Worm (Caenorhabditis elegans) whole organism, dauer: ENCODE data around the gene F53H4.4.

Experiments
- unc-62 ChIP-seq: sonication (generic microtip); optimal IDR thresholded peaks from 2 replicates; lab custom pipeline; 2017; ENCODE audit warnings: missing biosample characterization, missing genetic modification reagents, missing genetic modification characterization

F53H4.4 gene

DNA sequence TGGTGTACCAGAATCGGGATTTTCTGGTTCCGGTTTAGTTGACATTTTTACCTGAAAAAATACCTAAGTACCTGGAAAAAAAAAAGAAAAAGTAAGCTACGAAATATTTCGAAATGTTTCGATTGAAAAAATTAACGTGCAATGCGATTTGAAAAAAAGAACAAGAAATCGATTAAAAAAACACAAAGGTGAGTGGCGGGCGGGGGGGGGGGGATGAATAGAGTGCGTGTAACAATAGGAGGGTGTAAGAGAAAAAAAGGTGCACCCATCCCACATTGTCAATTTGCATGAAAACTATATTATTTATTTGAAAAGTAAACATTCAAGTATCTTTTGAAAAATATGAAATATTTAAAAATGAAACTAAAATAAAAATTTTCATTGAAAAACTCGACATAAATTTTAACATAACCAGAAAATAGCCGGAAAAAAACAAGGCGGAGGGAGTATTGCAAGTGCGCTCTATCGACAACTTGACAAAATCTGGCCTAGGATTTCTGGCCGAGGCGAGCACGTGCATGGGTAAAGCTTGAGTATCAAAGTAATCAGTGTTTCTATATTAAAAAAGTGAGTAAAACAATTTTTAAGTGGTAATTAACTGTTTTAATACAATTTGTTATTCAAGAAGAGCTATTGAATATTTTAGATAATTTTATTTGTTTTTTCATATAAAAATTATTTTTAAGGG lies at the start of gene F53H4.4, which contains the start of gene csb-1:
Gene F53H4.4 (plus strand): TSS at position 520 of the 688 bp plus-strand sequence.
Gene csb-1 (minus strand): TSS at position 51 of the 688 bp plus-strand sequence.
- no peak for TF ChIP-seq unc-62 (GFP tag; lab: Kevin White, UChicago)

ce11 chrX:15822197-15822596 lies 44.0 kb upstream of the F53H4.4 start, which contains the start of gene Y7A5A.8:
Gene Y7A5A.8 (plus strand): TSS chrX:15822497.
- no peak for TF ChIP-seq unc-62 (GFP tag; lab: Kevin White, UChicago)

DNA sequence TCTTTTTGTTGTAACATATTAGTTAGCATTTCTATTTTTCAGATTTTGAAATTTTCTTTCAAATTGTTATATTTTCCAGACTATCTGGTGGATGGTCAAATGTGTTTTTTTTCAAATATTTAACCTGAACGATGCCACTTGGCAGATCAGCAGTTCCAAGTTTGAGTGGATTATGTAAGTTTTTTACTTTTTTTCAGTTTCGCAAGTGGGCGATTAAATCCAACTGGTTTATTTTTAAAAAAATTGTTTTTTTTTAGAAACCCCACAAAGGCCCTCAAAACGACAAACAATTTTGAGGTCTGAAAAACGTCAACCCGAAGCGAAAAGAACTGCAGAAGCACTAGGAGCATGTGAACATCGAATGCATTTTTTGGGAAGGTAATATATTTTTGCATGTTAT lies 39.3 kb upstream of the F53H4.4 start, which contains the start of gene Y7A5A.9:
Gene Y7A5A.9 (plus strand): TSS at position 301 of the 400 bp plus-strand sequence.
- no peak for TF ChIP-seq unc-62 (GFP tag; lab: Kevin White, UChicago)

DNA sequence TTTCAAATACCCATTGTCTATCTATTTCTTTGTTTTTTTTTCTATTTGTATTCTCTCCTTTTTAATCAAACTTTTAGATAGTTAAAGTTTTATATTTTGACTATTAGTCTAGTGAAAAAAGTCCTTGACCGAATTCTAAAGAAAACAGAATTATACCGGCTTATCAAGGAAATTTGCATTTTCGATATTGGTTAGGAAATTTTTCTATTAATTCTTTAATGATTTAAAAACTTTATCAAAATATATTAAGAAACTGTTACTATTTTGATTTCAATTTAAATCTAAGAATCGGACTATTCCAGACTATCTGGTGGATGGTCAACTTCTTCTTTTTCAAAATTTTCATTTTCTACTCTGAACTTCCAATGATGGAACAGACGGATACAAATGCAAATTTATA lies 38.1 kb upstream of the F53H4.4 start, which contains the start of gene Y7A5A.20:
Gene Y7A5A.20 (plus strand): TSS at position 301 of the 400 bp plus-strand sequence.
- no peak for TF ChIP-seq unc-62 (GFP tag; lab: Kevin White, UChicago)

DNA sequence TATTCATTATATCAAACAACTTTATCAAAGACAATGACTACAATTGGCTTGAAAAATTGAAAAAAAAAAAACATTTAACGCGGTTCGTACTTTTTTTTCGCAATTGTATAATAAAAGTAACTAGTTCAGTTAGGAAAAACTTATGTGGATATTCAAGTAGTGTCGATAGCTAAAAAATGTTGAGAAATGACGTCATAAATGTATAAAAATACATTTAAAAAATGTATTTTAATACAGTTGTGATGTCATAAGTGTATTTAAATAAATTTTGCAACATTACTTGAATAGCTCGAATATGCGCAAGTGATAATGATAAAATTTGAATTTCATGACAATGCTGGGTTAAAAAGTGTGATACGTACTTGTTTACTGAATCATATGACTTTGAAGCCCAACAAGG lies 34.6 kb upstream of the F53H4.4 start:
- no peak for TF ChIP-seq unc-62 (GFP tag; lab: Kevin White, UChicago)

DNA sequence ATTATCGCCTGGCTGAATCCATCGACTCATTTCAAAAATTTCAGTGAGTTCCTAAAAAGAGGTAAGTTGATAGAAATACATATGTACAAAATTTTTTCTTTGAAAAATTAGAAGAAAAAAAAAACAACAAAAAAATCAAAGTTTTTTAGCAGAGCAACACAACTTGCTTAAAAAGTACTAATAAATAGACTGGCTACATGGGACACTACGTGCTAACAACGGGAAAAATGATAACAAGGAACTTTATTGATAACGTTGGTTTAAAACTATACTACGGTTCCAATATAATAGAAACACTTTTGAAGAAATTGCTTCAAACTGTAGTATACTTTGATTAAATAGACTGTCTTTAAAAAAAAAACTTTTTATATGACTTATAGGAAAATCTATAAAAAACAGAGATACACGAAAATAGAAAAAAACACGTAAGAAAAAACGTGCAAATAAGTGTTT lies 27.7 kb upstream of the F53H4.4 start, which contains the start of gene acox-1.6:
Gene acox-1.6 (minus strand): TSS at position 51 of the 453 bp plus-strand sequence.
- no peak for TF ChIP-seq unc-62 (GFP tag; lab: Kevin White, UChicago)

- no peak for TF ChIP-seq unc-62 (GFP tag; lab: Kevin White, UChicago)
These were observed 25.0 kb upstream of the F53H4.4 start, which contains the start of gene serp-1.1 for ce11 chrX:15841086-15841622. Gene serp-1.1 (plus strand): TSS chrX:15841572.

DNA sequence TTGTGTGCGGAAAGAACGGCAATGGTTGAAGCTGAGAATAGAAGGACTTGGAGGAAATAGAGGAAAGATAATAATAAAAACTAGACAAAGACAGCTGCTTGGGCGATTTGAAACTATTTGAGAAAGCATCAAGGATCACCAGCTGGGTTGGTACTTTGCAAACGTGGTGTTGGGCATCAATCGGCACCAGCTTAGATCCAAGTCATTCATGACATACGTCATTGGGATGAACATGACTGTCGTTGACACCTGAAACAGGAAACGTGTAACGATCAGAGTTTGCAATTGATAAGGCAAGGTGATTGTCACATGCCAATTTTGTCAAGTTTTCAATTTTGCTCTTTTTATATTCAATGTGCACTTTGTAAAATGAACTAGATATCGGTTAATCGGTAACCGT lies 23.7 kb upstream of the F53H4.4 start:
- TF ChIP-seq unc-62 (GFP tag; lab: Kevin White, UChicago), result no peak

DNA sequence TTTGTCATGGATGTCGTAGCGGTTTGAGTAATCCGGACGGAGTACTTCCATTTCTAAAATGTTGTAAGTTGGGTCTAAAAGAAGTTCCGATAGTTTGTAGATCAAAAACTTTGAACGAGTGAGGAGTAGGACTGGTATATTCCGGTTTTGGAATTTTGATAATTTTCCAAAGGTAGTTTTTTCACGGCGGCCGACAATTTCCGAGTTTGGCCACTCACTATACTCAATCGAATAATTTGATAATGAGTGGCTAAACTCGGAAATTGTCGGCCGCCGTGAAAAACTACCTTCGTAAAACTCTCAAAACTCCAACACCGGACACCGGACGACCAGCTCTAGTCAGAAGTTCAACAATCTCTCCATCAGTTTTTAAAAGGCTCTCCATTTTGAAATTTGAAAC lies 21.9 kb upstream of the F53H4.4 start:
- TF ChIP-seq unc-62 (GFP tag; lab: Kevin White, UChicago), result no peak

ce11 chrX:15846552-15846951 lies 19.6 kb upstream of the F53H4.4 start:
- TF ChIP-seq unc-62 (GFP tag; lab: Kevin White, UChicago), result no peak

DNA sequence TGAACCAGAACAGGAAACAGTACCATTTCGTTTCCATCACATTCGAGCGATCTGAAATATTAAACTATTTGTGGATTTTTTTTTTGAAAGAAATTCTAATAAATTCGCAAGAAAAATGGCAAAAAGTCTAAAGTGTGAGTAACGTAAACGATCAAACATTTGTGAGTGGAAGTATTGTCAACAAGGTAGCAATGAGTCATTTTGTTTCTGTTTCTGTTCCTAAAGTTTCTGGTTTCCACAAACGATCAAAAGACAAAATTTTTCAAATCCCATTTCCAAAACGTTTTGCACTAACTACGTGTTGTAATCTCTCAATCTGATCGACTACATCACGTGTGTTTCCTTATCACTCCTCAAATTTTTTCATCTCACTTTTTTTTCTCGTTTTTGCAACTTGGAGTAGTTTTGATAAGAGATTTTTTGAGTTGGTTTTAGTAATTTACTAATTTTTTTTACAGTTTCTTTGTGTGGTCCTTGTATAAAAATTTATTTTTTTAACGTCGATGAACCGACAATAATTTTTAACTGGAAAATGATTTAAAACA lies 18.6 kb upstream of the F53H4.4 start, which contains the start of gene F59F4.3:
Gene F59F4.3 (minus strand): TSS at position 51 of the 545 bp plus-strand sequence.
- TF ChIP-seq unc-62 (GFP tag; lab: Kevin White, UChicago), result no peak

ce11 chrX:15848867-15849266 lies 17.3 kb upstream of the F53H4.4 start:
- no peak for TF ChIP-seq unc-62 (GFP tag; lab: Kevin White, UChicago)

DNA sequence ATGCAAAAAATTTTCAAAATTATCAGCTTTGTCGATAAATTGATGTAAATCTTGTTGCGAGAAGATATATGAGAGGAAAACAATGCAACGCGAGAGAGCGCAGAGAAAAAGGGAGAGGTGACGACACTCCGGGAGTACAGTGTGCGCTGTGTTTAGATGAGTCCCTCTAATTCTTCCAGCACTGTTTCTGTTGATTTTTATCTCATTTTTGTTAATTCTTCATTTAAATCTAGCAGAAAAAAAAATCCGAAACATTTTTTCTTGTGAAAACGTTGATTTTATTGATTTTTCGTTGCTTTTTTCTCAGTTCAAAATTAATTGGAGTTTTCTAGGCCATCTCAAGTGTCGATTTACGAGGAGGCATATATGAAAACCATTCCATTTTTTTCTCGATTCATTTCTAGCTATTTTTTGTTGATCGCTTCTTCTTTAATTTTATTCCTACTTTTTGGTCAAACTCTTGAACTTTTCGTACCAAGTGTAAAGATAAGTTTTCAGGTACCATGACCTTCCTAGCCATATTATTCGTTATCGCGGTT lies 16.7 kb upstream of the F53H4.4 start, which contains the start of gene acl-1:
Gene acl-1 (plus strand): TSS at position 489 of the 539 bp plus-strand sequence.
- TF ChIP-seq unc-62 (GFP tag; lab: Kevin White, UChicago), result no peak

DNA sequence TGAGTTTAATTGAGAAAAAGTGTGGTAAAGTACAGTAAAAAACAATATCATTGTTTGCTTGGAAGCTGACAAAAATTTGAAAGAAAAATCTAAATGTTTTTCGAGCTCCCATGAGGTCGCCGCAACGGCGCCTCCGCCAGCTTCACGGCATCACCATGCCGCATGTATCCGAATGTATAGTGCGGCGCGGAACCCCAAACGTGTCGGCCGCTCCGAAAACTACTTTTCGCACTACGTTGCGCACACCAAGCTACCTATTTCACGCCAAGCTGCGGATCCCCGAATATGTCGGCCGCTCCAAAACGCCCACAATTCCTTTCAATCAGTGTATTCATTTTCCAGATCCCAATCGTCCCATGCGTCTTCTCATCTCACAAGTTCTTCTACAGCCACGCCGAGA lies 15.2 kb upstream of the F53H4.4 start:
- TF ChIP-seq unc-62 (GFP tag; lab: Kevin White, UChicago), result no peak

DNA sequence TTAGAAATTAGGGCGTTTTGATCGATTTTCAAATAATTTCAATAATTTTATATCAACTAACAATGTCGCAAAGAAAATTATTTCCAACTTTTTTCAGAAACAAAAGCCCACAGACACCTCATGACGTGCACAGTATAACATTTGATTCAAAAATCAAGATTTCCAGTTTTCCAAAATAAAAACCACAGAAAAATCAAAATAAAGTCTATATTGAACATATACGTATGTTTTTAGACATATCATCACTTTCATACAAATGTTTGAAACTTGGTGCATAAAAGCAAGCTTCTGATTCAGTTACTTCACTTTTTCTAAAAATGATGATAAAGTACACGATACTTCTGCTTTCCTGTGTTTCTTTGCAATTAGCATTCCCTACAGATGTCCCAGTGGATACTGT lies 9.3 kb upstream of the F53H4.4 start, which contains the start of gene F53H4.2:
Gene F53H4.2 (plus strand): TSS at position 301 of the 400 bp plus-strand sequence.
- TF ChIP-seq unc-62 (GFP tag; lab: Kevin White, UChicago), result no peak
